1 fruit fly cellular context compared by ENCODE assay signal in genomic region chrX:11615652-11616495, dm6.
TF ChIP-seq lines count a peak whose summit lies in the region.

Gene RPA3 (minus strand): TSS chrX:11615840.
Gene Met (plus strand): TSS chrX:11616124.

TF ChIP-seq in whole organism, embryonic, 481 proteins besides CTCF, POLR2A, EP300 and RAD21 (continued from another document and continues in another):
- no peak; the same call in 1 of the 2 replicates for TF ChIP-seq MBD-R2 (GFP tag; IDR thresholded peaks at IDR 0.05; lab: Robert Waterston, UW)
- TF ChIP-seq Xrp1 (GFP tag; IDR thresholded peaks at IDR 0.05; lab: Robert Waterston, UW) = no peak
- no peak for TF ChIP-seq CG12219 (GFP tag; optimal IDR thresholded peaks at IDR 0.05; lab: Kevin White, UChicago)
- TF ChIP-seq Drgx (GFP tag; IDR thresholded peaks at IDR 0.05; lab: Robert Waterston, UW) = no peak
- no peak for TF ChIP-seq Sry-β (GFP tag; optimal IDR thresholded peaks at IDR 0.05; lab: Kevin White, UChicago)
- peak; percentile 77 for TF ChIP-seq Scr (GFP tag; IDR thresholded peaks at IDR 0.05; lab: Robert Waterston, UW; ENCODE audit: partially characterized antibody)
- TF ChIP-seq CG14860 (GFP tag; IDR thresholded peaks at IDR 0.05; lab: Robert Waterston, UW; ENCODE audit: partially characterized antibody) = peak; percentile 82
- no peak for TF ChIP-seq CG30403 (GFP tag; optimal IDR thresholded peaks at IDR 0.05; lab: Kevin White, UChicago)
- TF ChIP-seq fu2 (GFP tag; optimal IDR thresholded peaks at IDR 0.05; lab: Kevin White, UChicago) = no peak
- TF ChIP-seq CG7357 (GFP tag; IDR thresholded peaks at IDR 0.05; lab: Robert Waterston, UW) = peak; percentile 87
- TF ChIP-seq CG3847 (GFP tag; IDR thresholded peaks at IDR 0.05; lab: Robert Waterston, UW) = no peak
- no peak for TF ChIP-seq Atf-2 (GFP tag; optimal IDR thresholded peaks at IDR 0.05; lab: Kevin White, UChicago)
- peak; percentile 78 for TF ChIP-seq CG4617 (GFP tag; optimal IDR thresholded peaks at IDR 0.05; lab: Kevin White, UChicago; ENCODE audit: borderline replicate concordance)
- TF ChIP-seq CG16815 (GFP tag; optimal IDR thresholded peaks at IDR 0.05; lab: Kevin White, UChicago) = no peak
- no peak for TF ChIP-seq CG4282 (GFP tag; optimal IDR thresholded peaks at IDR 0.05; lab: Kevin White, UChicago)
- no peak for TF ChIP-seq CG11560 (tag; IDR thresholded peaks at IDR 0.05; lab: Robert Waterston, UW)
- TF ChIP-seq tx (GFP tag; optimal IDR thresholded peaks at IDR 0.05; lab: Kevin White, UChicago) = no peak
- TF ChIP-seq dimm (GFP tag; IDR thresholded peaks at IDR 0.05; lab: Robert Waterston, UW) = no peak
- TF ChIP-seq tna (GFP tag; IDR thresholded peaks at IDR 0.05; lab: Robert Waterston, UW; ENCODE audit: partially characterized antibody) = peak; percentile 58; the same call in 1 of the 2 replicates
- TF ChIP-seq da (GFP tag; optimal IDR thresholded peaks at IDR 0.05; lab: Kevin White, UChicago) = no peak
- no peak for TF ChIP-seq CG9727 (GFP tag; optimal IDR thresholded peaks at IDR 0.05; lab: Kevin White, UChicago)
- peak; percentile 59 for TF ChIP-seq Doc3 (GFP tag; IDR thresholded peaks at IDR 0.05; lab: Robert Waterston, UW; ENCODE audit: partially characterized antibody)
- no peak for TF ChIP-seq CG8478 (optimal IDR thresholded peaks at IDR 0.05; lab: Kevin White, UChicago)
- TF ChIP-seq Antp (GFP tag; optimal IDR thresholded peaks at IDR 0.05; lab: Kevin White, UChicago) = no peak
- TF ChIP-seq zen2 (GFP tag; IDR thresholded peaks at IDR 0.05; lab: Robert Waterston, UW; ENCODE audit: partially characterized antibody) = peak; percentile 24; the same call in 1 of the 3 replicates
- TF ChIP-seq CG13894 (tag; optimal IDR thresholded peaks at IDR 0.05; lab: Kevin White, UChicago) = no peak
- no peak for TF ChIP-seq stc (GFP tag; IDR thresholded peaks at IDR 0.05; lab: Robert Waterston, UW)
- TF ChIP-seq Lhr (GFP tag; optimal IDR thresholded peaks at IDR 0.05; lab: Kevin White, UChicago) = no peak
- TF ChIP-seq pum (GFP tag; optimal IDR thresholded peaks at IDR 0.05; lab: Kevin White, UChicago) = no peak
- TF ChIP-seq inv (GFP tag; IDR thresholded peaks at IDR 0.05; lab: Robert Waterston, UW; ENCODE audit: partially characterized antibody) = peak; percentile 54
- no peak for TF ChIP-seq sens-2 (GFP tag; IDR thresholded peaks at IDR 0.05; lab: Robert Waterston, UW)
- no peak for TF ChIP-seq ham (GFP tag; IDR thresholded peaks at IDR 0.05; lab: Robert Waterston, UW)
- TF ChIP-seq danr (GFP tag; IDR thresholded peaks at IDR 0.05; lab: Robert Waterston, UW) = no peak
- TF ChIP-seq CG15514 (GFP tag; optimal IDR thresholded peaks at IDR 0.05; lab: Kevin White, UChicago) = peak; percentile 51
- TF ChIP-seq CG3726 (GFP tag; IDR thresholded peaks at IDR 0.05; lab: Robert Waterston, UW) = no peak
- TF ChIP-seq B-H2 (GFP tag; optimal IDR thresholded peaks at IDR 0.05; lab: Kevin White, UChicago) = no peak
- TF ChIP-seq CG17802 (tag; optimal IDR thresholded peaks at IDR 0.05; lab: Kevin White, UChicago) = peak; percentile 58
- TF ChIP-seq abd-A (tag; optimal IDR thresholded peaks at IDR 0.05; lab: Kevin White, UChicago) = no peak
- no peak for TF ChIP-seq CG17612 (GFP tag; IDR thresholded peaks at IDR 0.05; lab: Robert Waterston, UW)
- TF ChIP-seq Blimp-1 (GFP tag; optimal IDR thresholded peaks at IDR 0.05; lab: Kevin White, UChicago) = no peak
- TF ChIP-seq ro (GFP tag; IDR thresholded peaks at IDR 0.05; lab: Robert Waterston, UW) = no peak
- TF ChIP-seq CG3995 (GFP tag; optimal IDR thresholded peaks at IDR 0.05; lab: Kevin White, UChicago) = no peak
- TF ChIP-seq CG10431 (GFP tag; optimal IDR thresholded peaks at IDR 0.05; lab: Kevin White, UChicago) = no peak
- no peak for TF ChIP-seq CHES-1-like (GFP tag; optimal IDR thresholded peaks at IDR 0.05; lab: Kevin White, UChicago)
- TF ChIP-seq CG14710 (tag; optimal IDR thresholded peaks at IDR 0.05; lab: Kevin White, UChicago) = peak; percentile 28
- no peak for TF ChIP-seq CG17186 (GFP tag; optimal IDR thresholded peaks at IDR 0.05; lab: Kevin White, UChicago)
- no peak for TF ChIP-seq dysf (GFP tag; IDR thresholded peaks at IDR 0.05; lab: Robert Waterston, UW)
- TF ChIP-seq Hr78 (GFP tag; optimal IDR thresholded peaks at IDR 0.05; lab: Kevin White, UChicago) = no peak
- no peak for TF ChIP-seq HLHmδ (GFP tag; optimal IDR thresholded peaks at IDR 0.05; lab: Kevin White, UChicago)
- peak; percentile 61; the same call in 1 of the 3 replicates for TF ChIP-seq HLH4C (GFP tag; IDR thresholded peaks at IDR 0.05; lab: Robert Waterston, UW; ENCODE audit: partially characterized antibody)
- no peak for TF ChIP-seq NFAT (GFP tag; IDR thresholded peaks at IDR 0.05; lab: Robert Waterston, UW)
- TF ChIP-seq Xbp1 (GFP tag; optimal IDR thresholded peaks at IDR 0.05; lab: Kevin White, UChicago) = no peak
- TF ChIP-seq CkIIα-i1 (GFP tag; IDR thresholded peaks at IDR 0.05; lab: Robert Waterston, UW) = no peak
- no peak for TF ChIP-seq grn (GFP tag; optimal IDR thresholded peaks at IDR 0.05; lab: Kevin White, UChicago)
- no peak for TF ChIP-seq trh (GFP tag; optimal IDR thresholded peaks at IDR 0.05; lab: Kevin White, UChicago)
- no peak for TF ChIP-seq gfzf (GFP tag; optimal IDR thresholded peaks at IDR 0.05; lab: Kevin White, UChicago)
- TF ChIP-seq CG2199 (GFP tag; IDR thresholded peaks at IDR 0.05; lab: Robert Waterston, UW) = no peak
- no peak for TF ChIP-seq CG6254 (GFP tag; optimal IDR thresholded peaks at IDR 0.05; lab: Kevin White, UChicago)
- no peak for TF ChIP-seq CG32772 (GFP tag; IDR thresholded peaks at IDR 0.05; lab: Robert Waterston, UW)
- TF ChIP-seq Kr (GFP tag; optimal IDR thresholded peaks at IDR 0.05; lab: Kevin White, UChicago) = no peak
- TF ChIP-seq ssp (GFP tag; IDR thresholded peaks at IDR 0.05; lab: Robert Waterston, UW) = peak; percentile 67
- no peak for TF ChIP-seq CG13296 (GFP tag; optimal IDR thresholded peaks at IDR 0.05; lab: Kevin White, UChicago)
- TF ChIP-seq BtbVII (GFP tag; optimal IDR thresholded peaks at IDR 0.05; lab: Kevin White, UChicago) = no peak
- TF ChIP-seq Hsf (GFP tag; optimal IDR thresholded peaks at IDR 0.05; lab: Kevin White, UChicago) = no peak
- TF ChIP-seq pita (GFP tag; optimal IDR thresholded peaks at IDR 0.05; lab: Kevin White, UChicago) = no peak
- no peak for TF ChIP-seq sug (tag; optimal IDR thresholded peaks at IDR 0.05; lab: Kevin White, UChicago)
- TF ChIP-seq CG4730 (GFP tag; IDR thresholded peaks at IDR 0.05; lab: Robert Waterston, UW) = no peak
- peak in 1 of 2 experiments; percentile 4 for TF ChIP-seq Pdp1 (GFP tag; optimal IDR thresholded peaks at IDR 0.05; lab: Kevin White, UChicago)
- no peak for TF ChIP-seq Hmr (GFP tag; optimal IDR thresholded peaks at IDR 0.05; lab: Kevin White, UChicago)
- no peak for TF ChIP-seq CG8388 (GFP tag; optimal IDR thresholded peaks at IDR 0.05; lab: Kevin White, UChicago)
- no peak for TF ChIP-seq Taf1 (GFP tag; IDR thresholded peaks at IDR 0.05; lab: Robert Waterston, UW)
- no peak for TF ChIP-seq nau (GFP tag; optimal IDR thresholded peaks at IDR 0.05; lab: Kevin White, UChicago)
- TF ChIP-seq CG2202 (tag; optimal IDR thresholded peaks at IDR 0.05; lab: Kevin White, UChicago) = no peak
- TF ChIP-seq H2.0 (GFP tag; IDR thresholded peaks at IDR 0.05; lab: Robert Waterston, UW) = no peak
- peak; percentile 42 for TF ChIP-seq CG2129 (GFP tag; IDR thresholded peaks at IDR 0.05; lab: Robert Waterston, UW; ENCODE audit: partially characterized antibody)
- no peak for TF ChIP-seq D19B (GFP tag; optimal IDR thresholded peaks at IDR 0.05; lab: Kevin White, UChicago)
- TF ChIP-seq cwo (GFP tag; optimal IDR thresholded peaks at IDR 0.05; lab: Kevin White, UChicago) = no peak
- TF ChIP-seq CG17829 (tag; optimal IDR thresholded peaks at IDR 0.05; lab: Kevin White, UChicago) = peak; percentile 29
- no peak for TF ChIP-seq CG8765 (GFP tag; IDR thresholded peaks at IDR 0.05; lab: Robert Waterston, UW)
- TF ChIP-seq bowl (GFP tag; IDR thresholded peaks at IDR 0.05; lab: Robert Waterston, UW) = no peak
- TF ChIP-seq Awh (GFP tag; IDR thresholded peaks at IDR 0.05; lab: Robert Waterston, UW) = no peak
- TF ChIP-seq zfh2 (GFP tag; optimal IDR thresholded peaks at IDR 0.05; lab: Kevin White, UChicago) = no peak
- TF ChIP-seq Side (GFP tag; optimal IDR thresholded peaks at IDR 0.05; lab: Kevin White, UChicago) = no peak
- TF ChIP-seq CG1647 (GFP tag; optimal IDR thresholded peaks at IDR 0.05; lab: Kevin White, UChicago) = no peak
- TF ChIP-seq amos (GFP tag; IDR thresholded peaks at IDR 0.05; lab: Robert Waterston, UW; ENCODE audit: partially characterized antibody) = peak; percentile 64
- no peak for TF ChIP-seq slou (GFP tag; optimal IDR thresholded peaks at IDR 0.05; lab: Kevin White, UChicago)
- no peak for TF ChIP-seq usp (GFP tag; optimal IDR thresholded peaks at IDR 0.05; lab: Kevin White, UChicago)
- no peak for TF ChIP-seq lmd (GFP tag; IDR thresholded peaks at IDR 0.05; lab: Robert Waterston, UW)
- TF ChIP-seq crc (GFP tag; optimal IDR thresholded peaks at IDR 0.05; lab: Kevin White, UChicago) = no peak
- no peak for TF ChIP-seq CoRest (tag; optimal IDR thresholded peaks at IDR 0.05; lab: Kevin White, UChicago)
- no peak for TF ChIP-seq CG43689 (GFP tag; IDR thresholded peaks at IDR 0.05; lab: Robert Waterston, UW)
- no peak for TF ChIP-seq klu (GFP tag; IDR thresholded peaks at IDR 0.05; lab: Robert Waterston, UW)
- TF ChIP-seq ac (GFP tag; optimal IDR thresholded peaks at IDR 0.05; lab: Kevin White, UChicago) = no peak
- no peak for TF ChIP-seq CG11093 (GFP tag; IDR thresholded peaks at IDR 0.05; lab: Robert Waterston, UW)
- no peak for TF ChIP-seq Jarid2 (GFP tag; optimal IDR thresholded peaks at IDR 0.05; lab: Kevin White, UChicago)
- peak; percentile 14 for TF ChIP-seq Nf-YC (tag; optimal IDR thresholded peaks at IDR 0.05; lab: Kevin White, UChicago)
- no peak for TF ChIP-seq CG18262 (tag; optimal IDR thresholded peaks at IDR 0.05; lab: Kevin White, UChicago)
- TF ChIP-seq emc (GFP tag; optimal IDR thresholded peaks at IDR 0.05; lab: Kevin White, UChicago) = no peak
- TF ChIP-seq mam (GFP tag; optimal IDR thresholded peaks at IDR 0.05; lab: Kevin White, UChicago) = no peak
- no peak for TF ChIP-seq Dip2 (GFP tag; IDR thresholded peaks at IDR 0.05; lab: Robert Waterston, UW)
- TF ChIP-seq chinmo (GFP tag; IDR thresholded peaks at IDR 0.05; lab: Robert Waterston, UW; ENCODE audit: partially characterized antibody) = 0 out of 4 replicates have a peak, but pooled peaks have one; percentile 16
- TF ChIP-seq Gsc (GFP tag; IDR thresholded peaks at IDR 0.05; lab: Robert Waterston, UW) = no peak
- no peak for TF ChIP-seq twi (tag; optimal IDR thresholded peaks at IDR 0.05; lab: Kevin White, UChicago)
- no peak for TF ChIP-seq ems (GFP tag; optimal IDR thresholded peaks at IDR 0.05; lab: Kevin White, UChicago)
- no peak for TF ChIP-seq CG7372 (GFP tag; IDR thresholded peaks at IDR 0.05; lab: Robert Waterston, UW)
- TF ChIP-seq gsb (GFP tag; IDR thresholded peaks at IDR 0.05; lab: Robert Waterston, UW) = no peak
- TF ChIP-seq toy (GFP tag; IDR thresholded peaks at IDR 0.05; lab: Robert Waterston, UW) = no peak
- no peak for TF ChIP-seq Usf (GFP tag; optimal IDR thresholded peaks at IDR 0.05; lab: Kevin White, UChicago)
- no peak for TF ChIP-seq CG2120 (GFP tag; optimal IDR thresholded peaks at IDR 0.05; lab: Kevin White, UChicago)
- no peak for TF ChIP-seq CG9876 (GFP tag; optimal IDR thresholded peaks at IDR 0.05; lab: Kevin White, UChicago)
- TF ChIP-seq unpg (GFP tag; optimal IDR thresholded peaks at IDR 0.05; lab: Kevin White, UChicago) = no peak
- TF ChIP-seq CG7963 (GFP tag; IDR thresholded peaks at IDR 0.05; lab: Robert Waterston, UW; ENCODE audit: partially characterized antibody) = no peak
- TF ChIP-seq dan (GFP tag; IDR thresholded peaks at IDR 0.05; lab: Robert Waterston, UW) = no peak
- TF ChIP-seq ab (GFP tag; optimal IDR thresholded peaks at IDR 0.05; lab: Kevin White, UChicago) = no peak
- no peak for TF ChIP-seq Nf-YA (GFP tag; IDR thresholded peaks at IDR 0.05; lab: Robert Waterston, UW)
- no peak for TF ChIP-seq rib (GFP tag; IDR thresholded peaks at IDR 0.05; lab: Robert Waterston, UW)
- no peak for TF ChIP-seq gce (GFP tag; IDR thresholded peaks at IDR 0.05; lab: Robert Waterston, UW)
- TF ChIP-seq pho (GFP tag; optimal IDR thresholded peaks at IDR 0.05; lab: Kevin White, UChicago) = no peak
- no peak for TF ChIP-seq Ets65A (GFP tag; lab: Kevin White, UChicago)
- TF ChIP-seq CG11456 (GFP tag; IDR thresholded peaks at IDR 0.05; lab: Robert Waterston, UW) = no peak
- TF ChIP-seq cas (GFP tag; IDR thresholded peaks at IDR 0.05; lab: Robert Waterston, UW) = no peak
- no peak for TF ChIP-seq CG12104 (GFP tag; optimal IDR thresholded peaks at IDR 0.05; lab: Kevin White, UChicago)
- TF ChIP-seq nerfin-2 (GFP tag; IDR thresholded peaks at IDR 0.05; lab: Robert Waterston, UW; ENCODE audit: partially characterized antibody) = peak; percentile 68; the same call in 1 of the 2 replicates
- TF ChIP-seq z (GFP tag; IDR thresholded peaks at IDR 0.05; lab: Robert Waterston, UW) = no peak
- TF ChIP-seq CG3407 (GFP tag; optimal IDR thresholded peaks at IDR 0.05; lab: Kevin White, UChicago) = no peak
- no peak for TF ChIP-seq luna (GFP tag; optimal IDR thresholded peaks at IDR 0.05; lab: Kevin White, UChicago)
- no peak for TF ChIP-seq eyg (GFP tag; optimal IDR thresholded peaks at IDR 0.05; lab: Kevin White, UChicago)
- peak; percentile 61; the same call in 1 of the 3 replicates for TF ChIP-seq mld (GFP tag; IDR thresholded peaks at IDR 0.05; lab: Robert Waterston, UW; ENCODE audit: partially characterized antibody)
- TF ChIP-seq Bgb (GFP tag; IDR thresholded peaks at IDR 0.05; lab: Robert Waterston, UW; ENCODE audit: partially characterized antibody) = peak; percentile 76
- no peak for TF ChIP-seq GATAe (GFP tag; conservative IDR thresholded peaks at IDR 0.05; lab: Robert Waterston, UW)
- no peak for TF ChIP-seq Sox102F (GFP tag; optimal IDR thresholded peaks at IDR 0.05; lab: Kevin White, UChicago)
- no peak for TF ChIP-seq sima (GFP tag; optimal IDR thresholded peaks at IDR 0.05; lab: Kevin White, UChicago)
- TF ChIP-seq CG34422 (GFP tag; IDR thresholded peaks at IDR 0.05; lab: Robert Waterston, UW) = no peak
- no peak for TF ChIP-seq phol (tag; optimal IDR thresholded peaks at IDR 0.05; lab: Kevin White, UChicago)
- no peak for TF ChIP-seq exex (tag; optimal IDR thresholded peaks at IDR 0.05; lab: Kevin White, UChicago)
- TF ChIP-seq Dp (GFP tag; optimal IDR thresholded peaks at IDR 0.05; lab: Kevin White, UChicago) = peak; percentile 64
- TF ChIP-seq jing (GFP tag; optimal IDR thresholded peaks at IDR 0.05; lab: Kevin White, UChicago) = no peak
